Worm (Caenorhabditis elegans): Measurements from ENCODE around the gene C24A3.2.

DNA sequence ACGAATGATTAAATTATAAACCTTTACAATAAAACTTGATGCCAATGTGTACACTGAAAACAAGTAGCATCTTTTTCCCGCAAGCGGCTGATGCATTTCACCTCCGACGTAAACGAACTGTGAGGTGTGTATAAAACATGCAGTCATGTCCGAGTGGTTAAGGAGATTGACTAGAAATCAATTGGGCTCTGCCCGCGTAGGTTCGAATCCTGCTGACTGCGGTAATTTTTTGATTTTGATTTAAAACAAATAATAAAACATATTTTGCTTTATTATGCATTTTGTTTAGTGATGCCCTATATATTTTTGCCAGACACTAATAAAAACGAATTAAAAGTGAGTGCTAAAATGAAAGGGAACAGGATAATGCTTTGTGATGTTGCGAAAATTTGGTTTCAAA is 25.8 kb upstream of the C24A3.2 start:
- TF ChIP-seq unc-62 (GFP tag; optimal IDR thresholded peaks at IDR 0.05 in 1 of 2) (peak in 1 of 2 experiments; percentile 98), unc-62 (tag; optimal IDR thresholded peaks at IDR 0.05) (no peak), lin-13 (GFP tag; optimal IDR thresholded peaks at IDR 0.05) (peak; percentile 35), pqm-1 (tag; optimal IDR thresholded peaks at IDR 0.05) (no peak), mdl-1 (tag; optimal IDR thresholded peaks at IDR 0.05) (no peak), ama-1 (optimal IDR thresholded peaks at IDR 0.05) (no peak), nhr-77 (tag; optimal IDR thresholded peaks at IDR 0.05) (no peak), fkh-10 (GFP tag; optimal IDR thresholded peaks at IDR 0.05) (no peak), egl-27 (tag; optimal IDR thresholded peaks at IDR 0.05) (no peak), vab-7 (GFP tag; IDR thresholded peaks at IDR 0.05) (peak; percentile 83), nhr-76 (tag; optimal IDR thresholded peaks at IDR 0.05) (no peak), ceh-82 (tag; optimal IDR thresholded peaks at IDR 0.05) (no peak), pha-4 (GFP tag; IDR thresholded peaks at IDR 0.05) (peak; percentile 74; the same call in 1 of the 2 replicates), pha-4 (tag; optimal IDR thresholded peaks at IDR 0.05) (no peak)
